Worm (Caenorhabditis elegans): ENCODE measurements around the gene F09E5.11.

DNA sequence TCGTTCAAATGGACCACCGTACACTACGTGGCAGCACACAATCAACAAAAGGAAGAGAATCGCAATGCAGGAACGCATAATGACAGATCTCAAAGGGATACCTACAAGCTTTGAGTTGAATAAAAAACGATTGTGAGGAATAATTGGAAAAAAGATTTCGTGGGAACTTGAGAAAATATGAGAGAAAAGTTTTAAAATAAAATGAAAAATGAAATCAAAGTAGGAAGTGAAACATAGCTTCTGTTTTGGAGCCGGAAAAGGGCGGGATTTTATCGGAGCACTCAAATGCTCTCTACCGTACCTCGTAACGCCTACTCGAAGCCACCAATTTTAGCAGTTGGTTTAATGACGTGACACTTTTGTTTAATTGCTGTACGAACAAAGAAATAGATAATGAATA, 13.2 kb downstream of the F09E5.11 start, which contains the start of gene F09E5.14:
- TF ChIP-seq hmg-1.2 (GFP tag; IDR thresholded peaks at IDR 0.05) (no peak), tbp1 (GFP tag; optimal IDR thresholded peaks at IDR 0.05) (no peak), unc-62 (GFP tag; optimal IDR thresholded peaks at IDR 0.05) (no peak), nfyb-1 (GFP tag; IDR thresholded peaks at IDR 0.05) (no peak), ccch-3 (GFP tag; optimal IDR thresholded peaks at IDR 0.05) (no peak), ama-1 (optimal IDR thresholded peaks at IDR 0.05) (no peak), ama-1 (GFP tag; optimal IDR thresholded peaks at IDR 0.05) (no peak)

Measured in whole organism, young adult.